Worm (Caenorhabditis elegans): Measurements from ENCODE around the gene C39B10.1.

The C39B10.1 gene

ce11 chrX:10424744-10425143, 38.7 kb downstream of the C39B10.1 start:
- TF ChIP-seq lin-13 (tag; optimal IDR thresholded peaks at IDR 0.05) (no peak), ceh-39 (tag; optimal IDR thresholded peaks at IDR 0.05) (no peak), cnd-1 (tag; optimal IDR thresholded peaks at IDR 0.05) (peak; percentile 73), unc-120 (tag; optimal IDR thresholded peaks at IDR 0.05; ENCODE audit: poor library complexity, severe bottlenecking) (no peak), ceh-83 (GFP tag; optimal IDR thresholded peaks at IDR 0.05) (no peak), nhr-237 (tag; optimal IDR thresholded peaks at IDR 0.05) (no peak), lin-32 (GFP tag; optimal IDR thresholded peaks at IDR 0.05) (peak; percentile 72), nhr-2 (tag; optimal IDR thresholded peaks at IDR 0.05) (no peak), sptf-1 (tag; optimal IDR thresholded peaks at IDR 0.05) (no peak), zip-8 (tag; optimal IDR thresholded peaks at IDR 0.05) (no peak), nhr-12 (tag; optimal IDR thresholded peaks at IDR 0.05) (no peak), blmp-1 (tag; optimal IDR thresholded peaks at IDR 0.05) (no peak), ham-2 (GFP tag; optimal IDR thresholded peaks at IDR 0.05) (no peak)

ce11 chrX:10422714-10423113, 40.7 kb downstream of the C39B10.1 start:
- TF ChIP-seq sptf-1 (tag; optimal IDR thresholded peaks at IDR 0.05) (no peak), hlh-1 (tag; optimal IDR thresholded peaks at IDR 0.05) (no peak), nhr-237 (tag; optimal IDR thresholded peaks at IDR 0.05) (no peak), tbx-8 (GFP tag; optimal IDR thresholded peaks at IDR 0.05) (no peak), blmp-1 (tag; optimal IDR thresholded peaks at IDR 0.05) (no peak), nhr-2 (tag; optimal IDR thresholded peaks at IDR 0.05) (no peak), ceh-43 (GFP tag; optimal IDR thresholded peaks at IDR 0.05) (no peak), pha-4 (tag; optimal IDR thresholded peaks at IDR 0.05) (no peak), snpc-4 (tag; optimal IDR thresholded peaks at IDR 0.05) (no peak), drap-1 (GFP tag; optimal IDR thresholded peaks at IDR 0.05) (no peak), nhr-28 (tag; optimal IDR thresholded peaks at IDR 0.05) (no peak), mls-2 (tag; optimal IDR thresholded peaks at IDR 0.05) (no peak)

DNA sequence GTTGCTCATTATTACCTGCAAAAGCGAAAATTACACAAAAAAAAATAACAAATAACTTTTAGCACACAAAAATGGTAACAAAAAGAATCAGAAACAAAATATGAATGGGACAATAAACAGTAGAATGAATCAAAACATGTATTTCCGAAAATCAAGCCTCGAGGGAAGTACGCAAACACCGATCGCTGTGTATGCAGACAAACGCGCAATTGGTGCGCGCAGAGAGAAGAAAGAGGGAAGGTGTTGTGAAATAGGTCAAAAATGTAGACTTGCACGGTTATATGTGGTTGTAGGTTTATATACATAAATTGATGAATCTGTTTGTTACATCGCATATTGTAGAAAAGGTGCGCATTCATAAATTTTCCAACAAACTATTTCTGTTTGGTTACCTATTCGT, 43.7 kb downstream of the C39B10.1 start, which contains the start of gene cdk-11.2:
Gene cdk-11.2, minus strand, starts transcription at position 23 of the 400 bp plus-strand sequence.
- TF ChIP-seq pha-4 (tag; optimal IDR thresholded peaks at IDR 0.05) (peak; percentile 28), ham-2 (GFP tag; optimal IDR thresholded peaks at IDR 0.05) (no peak), zip-8 (tag; optimal IDR thresholded peaks at IDR 0.05) (no peak), ces-1 (GFP tag; optimal IDR thresholded peaks at IDR 0.05) (peak; percentile 21), flh-1 (GFP tag; optimal IDR thresholded peaks at IDR 0.05) (no peak), cnd-1 (tag; optimal IDR thresholded peaks at IDR 0.05) (peak; percentile 13), drap-1 (GFP tag; optimal IDR thresholded peaks at IDR 0.05) (no peak), lin-32 (GFP tag; optimal IDR thresholded peaks at IDR 0.05) (no peak), ztf-11 (tag; optimal IDR thresholded peaks at IDR 0.05) (no peak), ceh-39 (tag; optimal IDR thresholded peaks at IDR 0.05) (peak; percentile 40), lin-13 (tag; optimal IDR thresholded peaks at IDR 0.05) (peak; percentile 51), mep-1 (tag; optimal IDR thresholded peaks at IDR 0.05) (peak; percentile 63), unc-120 (tag; optimal IDR thresholded peaks at IDR 0.05; ENCODE audit: poor library complexity, severe bottlenecking) (peak; percentile 21), nhr-237 (tag; optimal IDR thresholded peaks at IDR 0.05) (peak; percentile 31), snpc-4 (tag; optimal IDR thresholded peaks at IDR 0.05) (no peak), elt-1 (tag; optimal IDR thresholded peaks at IDR 0.05; ENCODE audit: borderline replicate concordance, insufficient read depth) (no peak), lsy-2 (tag; optimal IDR thresholded peaks at IDR 0.05) (peak; percentile 33)

ce11 chrX:10412425-10412824, 51.0 kb downstream of the C39B10.1 start, which contains the start of gene acr-8:
Gene acr-8 (plus strand): TSS chrX:10412725.
- TF ChIP-seq flh-1 (GFP tag; optimal IDR thresholded peaks at IDR 0.05) (no peak), lin-32 (GFP tag; optimal IDR thresholded peaks at IDR 0.05) (no peak), unc-62 (GFP tag; optimal IDR thresholded peaks at IDR 0.05) (no peak), blmp-1 (tag; optimal IDR thresholded peaks at IDR 0.05) (no peak), cnd-1 (tag; optimal IDR thresholded peaks at IDR 0.05) (no peak), ceh-43 (GFP tag; optimal IDR thresholded peaks at IDR 0.05) (no peak), ces-1 (GFP tag; optimal IDR thresholded peaks at IDR 0.05) (no peak), ceh-39 (tag; optimal IDR thresholded peaks at IDR 0.05) (no peak), nhr-12 (tag; optimal IDR thresholded peaks at IDR 0.05) (no peak), elt-3 (tag; optimal IDR thresholded peaks at IDR 0.05) (no peak), sptf-1 (tag; optimal IDR thresholded peaks at IDR 0.05) (no peak), nhr-28 (tag; optimal IDR thresholded peaks at IDR 0.05) (no peak), nhr-2 (tag; optimal IDR thresholded peaks at IDR 0.05) (no peak)

DNA sequence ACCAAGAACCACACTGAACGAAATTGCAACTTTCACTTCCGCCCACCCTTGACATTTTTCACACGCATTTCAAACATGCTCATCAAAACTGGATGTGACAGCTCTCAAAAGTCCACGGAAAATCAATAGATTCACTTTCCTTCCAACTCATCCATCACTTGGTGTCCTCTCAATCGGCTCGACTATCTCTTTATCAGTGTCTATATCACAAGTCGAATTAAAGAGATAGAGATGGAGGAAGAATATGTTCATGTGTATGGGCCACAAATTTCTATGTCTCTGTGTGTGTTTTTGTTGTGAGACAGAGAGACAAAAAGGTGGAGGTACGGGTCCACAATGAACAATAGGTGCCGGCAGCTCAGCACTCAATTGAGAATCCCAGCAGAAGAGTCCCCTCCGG, 52.9 kb downstream of the C39B10.1 start:
- no peak for TF ChIP-seq lin-32 (GFP tag; optimal IDR thresholded peaks at IDR 0.05)
- TF ChIP-seq unc-62 (GFP tag; optimal IDR thresholded peaks at IDR 0.05): peak; percentile 96
- TF ChIP-seq tbx-8 (GFP tag; optimal IDR thresholded peaks at IDR 0.05): no peak
- no peak for TF ChIP-seq mls-2 (tag; optimal IDR thresholded peaks at IDR 0.05)
- TF ChIP-seq unc-120 (tag; optimal IDR thresholded peaks at IDR 0.05; ENCODE audit: poor library complexity, severe bottlenecking): peak; percentile 80
- no peak for TF ChIP-seq ham-2 (GFP tag; optimal IDR thresholded peaks at IDR 0.05)

All from whole organism, mixed stage, embryonic.